Worm (Caenorhabditis elegans): ENCODE results near the gene R07B7.6.

- no peak for TF ChIP-seq nhr-28 (tag; optimal IDR thresholded peaks at IDR 0.05)
- TF ChIP-seq ceh-82 (tag; optimal IDR thresholded peaks at IDR 0.05) = no peak
- TF ChIP-seq ztf-4 (tag; optimal IDR thresholded peaks at IDR 0.05) = no peak
- no peak for TF ChIP-seq unc-130 (tag; optimal IDR thresholded peaks at IDR 0.05)
- no peak for TF ChIP-seq ces-1 (GFP tag; optimal IDR thresholded peaks at IDR 0.05)
These were observed 36.7 kb upstream of the R07B7.6 start, which contains the start of gene lhpp-1 for ce11 chrV:12111452-12111851.
